Fruit fly (Drosophila melanogaster) whole organism, embryonic: ENCODE results near the gene Usp30.
A peak's percentile ranks its signal among the peaks of the same experiment; 100 is the strongest.

Source experiments
- ATbp ChIP-seq: fragments of 200-800 bp; sonication (Bioruptor generic); optimal IDR thresholded peaks from 2 replicates; lab custom pipeline; 2017; ENCODE audit warnings: missing biosample characterization, mild to moderate bottlenecking, missing genetic modification characterization, missing genetic modification reagents
- C15 ChIP-seq: fragments of 200-800 bp; sonication (Bioruptor generic); IDR thresholded peaks from 3 replicates; pipeline ENCODE4 v1.3.6; 2022; ENCODE audit warnings: missing biosample characterization, missing genetic modification characterization
- CG10147 ChIP-seq: fragments of 200-800 bp; sonication (Bioruptor generic); optimal IDR thresholded peaks from 2 replicates; lab custom pipeline; 2019; ENCODE audit warnings: missing biosample characterization, mild to moderate bottlenecking, missing genetic modification characterization, moderate library complexity
- CG10565 ChIP-seq: fragments of 200-800 bp; sonication (Bioruptor generic); optimal IDR thresholded peaks from 3 replicates; lab custom pipeline; 2016; ENCODE audit warnings: missing biosample characterization, mild to moderate bottlenecking, missing genetic modification characterization
- CG11695 ChIP-seq: fragments of 200-800 bp; sonication (Bioruptor generic); IDR thresholded peaks from 3 replicates; pipeline ENCODE4 v1.3.6; 2022; ENCODE audit warnings: missing biosample characterization, missing genetic modification characterization
- CG14050 ChIP-seq: fragments of 200-800 bp; sonication (Bioruptor generic); IDR thresholded peaks from 3 replicates; pipeline ENCODE4 v1.3.6; 2022; ENCODE audit warnings: missing biosample characterization, missing genetic modification characterization
- CG14667 ChIP-seq: fragments of 200-800 bp; sonication (Bioruptor generic); IDR thresholded peaks from 2 replicates; pipeline ENCODE4 v1.3.6; 2022; ENCODE audit warnings: missing biosample characterization, missing genetic modification characterization
- CG14965 ChIP-seq: fragments of 200-800 bp; sonication (Bioruptor generic); optimal IDR thresholded peaks from 2 replicates; lab custom pipeline; 2016; ENCODE audit warnings: missing biosample characterization, missing genetic modification characterization, borderline replicate concordance
- CG1603 ChIP-seq: fragments of 200-800 bp; sonication (Bioruptor generic); optimal IDR thresholded peaks from 2 replicates; lab custom pipeline; 2019; ENCODE audit warnings: missing biosample characterization, mild to moderate bottlenecking, missing genetic modification characterization, moderate library complexity
- CG16779 ChIP-seq: fragments of 200-800 bp; sonication (Bioruptor generic); IDR thresholded peaks from 2 replicates; pipeline ENCODE4 v1.3.6; 2022; ENCODE audit warnings: missing biosample characterization, missing genetic modification characterization
- CG18619 ChIP-seq: fragments of 200-800 bp; sonication (Bioruptor generic); optimal IDR thresholded peaks from 3 replicates; lab custom pipeline; 2017; ENCODE audit warnings: missing biosample characterization, mild to moderate bottlenecking, missing genetic modification characterization
- CG2129 ChIP-seq: fragments of 200-800 bp; sonication (Bioruptor generic); IDR thresholded peaks from 2 replicates; pipeline ENCODE4 v1.3.6; 2022; ENCODE audit warnings: missing biosample characterization, missing genetic modification characterization; ENCODE audit not compliant: partially characterized antibody
- CG2875 ChIP-seq: fragments of 200-800 bp; sonication (Bioruptor generic); optimal IDR thresholded peaks from 2 replicates; lab custom pipeline; 2017; ENCODE audit warnings: missing biosample characterization, mild to moderate bottlenecking, missing genetic modification characterization, missing genetic modification reagents
- CG34376 ChIP-seq: fragments of 200-800 bp; sonication (Bioruptor generic); optimal IDR thresholded peaks from 2 replicates; lab custom pipeline; 2018; ENCODE audit warnings: missing biosample characterization, mild to moderate bottlenecking, missing genetic modification characterization
- CG5180 ChIP-seq: fragments of 200-800 bp; sonication (Bioruptor generic); optimal IDR thresholded peaks from 3 replicates; lab custom pipeline; 2017; ENCODE audit warnings: missing biosample characterization, missing genetic modification characterization, mild to moderate bottlenecking, moderate library complexity, missing genetic modification reagents
- CG7839 ChIP-seq: fragments of 200-800 bp; sonication (Bioruptor generic); optimal IDR thresholded peaks from 3 replicates; lab custom pipeline; 2018; ENCODE audit warnings: missing biosample characterization, mild to moderate bottlenecking, missing genetic modification characterization, moderate library complexity
- CG8388 ChIP-seq: fragments of 200-800 bp; sonication (Bioruptor generic); optimal IDR thresholded peaks from 2 replicates; lab custom pipeline; 2019; ENCODE audit warnings: missing biosample characterization, mild to moderate bottlenecking, missing genetic modification characterization, moderate library complexity
- CG8765 ChIP-seq: fragments of 200-800 bp; sonication (Bioruptor generic); IDR thresholded peaks from 2 replicates; pipeline ENCODE4 v1.3.6; 2022; ENCODE audit warnings: missing biosample characterization, missing genetic modification characterization
- Chrac-16 ChIP-seq: fragments of 200-800 bp; sonication (Bioruptor generic); optimal IDR thresholded peaks from 3 replicates; lab custom pipeline; 2016; ENCODE audit warnings: missing biosample characterization, missing genetic modification characterization
- Drgx ChIP-seq: fragments of 200-800 bp; sonication (Bioruptor generic); IDR thresholded peaks from 2 replicates; pipeline ENCODE4 v1.3.6; 2022; ENCODE audit warnings: missing biosample characterization, missing genetic modification characterization
- Ets65A ChIP-seq: fragments of 200-800 bp; sonication (Bioruptor generic); peaks from one replicate; lab custom pipeline; 2016; ENCODE audit warnings: missing biosample characterization, missing genetic modification characterization
- Fer3 ChIP-seq: fragments of 200-800 bp; sonication (Bioruptor generic); optimal IDR thresholded peaks from 2 replicates; lab custom pipeline; 2018; ENCODE audit warnings: missing biosample characterization, mild to moderate bottlenecking, missing genetic modification characterization, moderate library complexity
- H15 ChIP-seq: fragments of 200-800 bp; sonication (Bioruptor generic); IDR thresholded peaks from 3 replicates; pipeline ENCODE4 v1.3.6; 2022; ENCODE audit warnings: missing biosample characterization, missing genetic modification characterization
- H2.0 ChIP-seq: fragments of 200-800 bp; sonication (Bioruptor generic); IDR thresholded peaks from 2 replicates; pipeline ENCODE4 v1.3.6; 2022; ENCODE audit warnings: missing biosample characterization, missing genetic modification characterization
- Hsf ChIP-seq: fragments of 200-800 bp; sonication (Bioruptor generic); optimal IDR thresholded peaks from 3 replicates; lab custom pipeline; 2016; ENCODE audit warnings: missing biosample characterization, missing genetic modification characterization
- MESR4 ChIP-seq: fragments of 200-800 bp; sonication (Bioruptor generic); optimal IDR thresholded peaks from 2 replicates; lab custom pipeline; 2018; ENCODE audit warnings: missing biosample characterization, mild to moderate bottlenecking, missing genetic modification characterization, moderate library complexity
- NK7.1 ChIP-seq: fragments of 200-800 bp; sonication (Bioruptor generic); optimal IDR thresholded peaks from 3 replicates; lab custom pipeline; 2016; ENCODE audit warnings: missing biosample characterization, missing genetic modification characterization
- Side ChIP-seq: fragments of 200-800 bp; sonication (Bioruptor generic); optimal IDR thresholded peaks from 2 replicates; lab custom pipeline; 2016; ENCODE audit warnings: missing biosample characterization, missing genetic modification characterization
- Sry-β ChIP-seq: fragments of 200-800 bp; sonication (Bioruptor generic); optimal IDR thresholded peaks from 2 replicates; lab custom pipeline; 2018; ENCODE audit warnings: missing biosample characterization, mild to moderate bottlenecking, missing genetic modification characterization, moderate library complexity
- aop ChIP-seq: fragments of 200-800 bp; sonication (Bioruptor generic); IDR thresholded peaks from 2 replicates; pipeline ENCODE4 v1.3.6; 2022; ENCODE audit warnings: missing biosample characterization, missing genetic modification characterization
- bigmax ChIP-seq: fragments of 200-800 bp; sonication (Bioruptor generic); optimal IDR thresholded peaks from 2 replicates; lab custom pipeline; 2018; ENCODE audit warnings: missing biosample characterization, mild to moderate bottlenecking, missing genetic modification characterization
- chinmo ChIP-seq: fragments of 200-800 bp; sonication (Bioruptor generic); IDR thresholded peaks from 4 replicates; pipeline ENCODE4 v1.3.6; 2022; ENCODE audit warnings: missing biosample characterization, missing genetic modification characterization; ENCODE audit not compliant: partially characterized antibody
- chn ChIP-seq: fragments of 200-800 bp; sonication (Bioruptor generic); optimal IDR thresholded peaks from 2 replicates; lab custom pipeline; 2016; ENCODE audit warnings: missing biosample characterization, missing genetic modification characterization
- crp ChIP-seq, 2 experiments: fragments of 200-800 bp; sonication (Bioruptor generic); optimal IDR thresholded peaks; 2 replicates in 1 of 2; 3 replicates in 1 of 2; lab custom pipeline; 2017; ENCODE audit warnings: missing biosample characterization in 2 of 2, missing genetic modification characterization in 2 of 2, mild to moderate bottlenecking in 1 of 2, moderate library complexity in 1 of 2
- gcm ChIP-seq: fragments of 200-800 bp; sonication (Bioruptor generic); optimal IDR thresholded peaks from 2 replicates; lab custom pipeline; 2019; ENCODE audit warnings: missing biosample characterization, mild to moderate bottlenecking, missing genetic modification characterization, moderate library complexity
- ind ChIP-seq: fragments of 200-800 bp; sonication (Bioruptor generic); optimal IDR thresholded peaks from 3 replicates; lab custom pipeline; 2016; ENCODE audit warnings: missing biosample characterization, missing genetic modification characterization
- lola ChIP-seq, 3 experiments: fragments of >200 bp in 2 of 3; fragments of 200-800 bp in 1 of 3; sonication (Bioruptor generic) in 1 of 3; optimal IDR thresholded peaks; 2 replicates each; lab custom pipeline; 2017 to 2019; ENCODE audit warnings: missing biosample characterization in 3 of 3, missing genetic modification characterization in 3 of 3, mild to moderate bottlenecking in 1 of 3, moderate library complexity in 1 of 3
- phol ChIP-seq: fragments of 200-800 bp; sonication (Bioruptor generic); optimal IDR thresholded peaks from 3 replicates; lab custom pipeline; 2018; ENCODE audit warnings: missing biosample characterization, mild to moderate bottlenecking, missing genetic modification characterization, moderate library complexity
- row ChIP-seq: fragments of 200-800 bp; sonication (Bioruptor generic); IDR thresholded peaks from 3 replicates; pipeline ENCODE4 v1.3.6; 2022; ENCODE audit warnings: missing biosample characterization, missing genetic modification characterization
- salm ChIP-seq: fragments of 200-800 bp; sonication (Bioruptor generic); optimal IDR thresholded peaks from 2 replicates; lab custom pipeline; 2018; ENCODE audit warnings: missing biosample characterization, mild to moderate bottlenecking, missing genetic modification characterization
- seq ChIP-seq: fragments of 200-800 bp; sonication (Bioruptor generic); IDR thresholded peaks from 2 replicates; pipeline ENCODE4 v1.3.6; 2022; ENCODE audit warnings: missing biosample characterization, missing genetic modification characterization
- sisA ChIP-seq: fragments of 200-800 bp; sonication (Bioruptor generic); IDR thresholded peaks from 2 replicates; pipeline ENCODE4 v1.3.6; 2022; ENCODE audit warnings: missing biosample characterization, missing genetic modification characterization
- slou ChIP-seq: fragments of 200-800 bp; sonication (Bioruptor generic); optimal IDR thresholded peaks from 3 replicates; lab custom pipeline; 2016; ENCODE audit warnings: missing biosample characterization, missing genetic modification characterization
- sr ChIP-seq: fragments of 200-800 bp; sonication (Bioruptor generic); IDR thresholded peaks from 3 replicates; pipeline ENCODE4 v1.3.6; 2022; ENCODE audit warnings: missing biosample characterization, missing genetic modification characterization
- tap ChIP-seq: fragments of 200-800 bp; optimal IDR thresholded peaks from 3 replicates; lab custom pipeline; 2019; ENCODE audit warnings: missing biosample characterization, mild to moderate bottlenecking, missing genetic modification characterization, moderate library complexity
- tgo ChIP-seq: fragments of 200-800 bp; sonication (Bioruptor generic); IDR thresholded peaks from 3 replicates; pipeline ENCODE4 v1.3.6; 2022; ENCODE audit warnings: missing biosample characterization, missing genetic modification characterization
- tio ChIP-seq: fragments of 200-800 bp; sonication (Bioruptor generic); optimal IDR thresholded peaks from 2 replicates; lab custom pipeline; 2017; ENCODE audit warnings: missing biosample characterization, missing genetic modification characterization, inconsistent platforms
- vnd ChIP-seq: fragments of 200-800 bp; sonication (Bioruptor generic); IDR thresholded peaks from 3 replicates; pipeline ENCODE4 v1.3.6; 2022; ENCODE audit warnings: missing biosample characterization, missing genetic modification characterization; ENCODE audit not compliant: partially characterized antibody
- z ChIP-seq: fragments of 200-800 bp; sonication (Bioruptor generic); IDR thresholded peaks from 3 replicates; pipeline ENCODE4 v1.3.6; 2022; ENCODE audit warnings: missing biosample characterization, missing genetic modification characterization
- zfh1 ChIP-seq: fragments of 200-800 bp; sonication (Bioruptor generic); IDR thresholded peaks from 3 replicates; pipeline ENCODE4 v1.3.6; 2022; ENCODE audit warnings: missing biosample characterization, missing genetic modification characterization

Gene Usp30

dm6 chrX:5907916-5908315, 28.3 kb upstream of the Usp30 start, which contains the start of gene CG12236 (continued):
- peak; percentile 100 for TF ChIP-seq phol (tag; lab: Kevin White, UChicago)
- TF ChIP-seq Fer3 (tag; lab: Kevin White, UChicago), result peak; percentile 36
- no peak for TF ChIP-seq tgo (GFP tag; lab: Robert Waterston, UW)
- TF ChIP-seq NK7.1, result peak; percentile 36
- TF ChIP-seq CG18619, result peak; percentile 36
- TF ChIP-seq chinmo, result no peak
- no peak for TF ChIP-seq lola (GFP tag; optimal IDR thresholded peaks at IDR 0.05; lab: Kevin White, UChicago)
- TF ChIP-seq zfh1 (GFP tag; lab: Robert Waterston, UW), result peak; percentile 59; the same call in 2 of the 3 replicates
- peak; percentile 32; the same call in 1 of the 3 replicates for TF ChIP-seq row (GFP tag; lab: Robert Waterston, UW)
- TF ChIP-seq seq, result no peak
- no peak for TF ChIP-seq CG8388 (GFP tag; lab: Kevin White, UChicago)
- no peak for TF ChIP-seq sisA (GFP tag; lab: Robert Waterston, UW)
- TF ChIP-seq aop, result 0 out of 2 replicates have a peak, but pooled peaks have one; percentile 7
- 0 out of 3 replicates have a peak, but pooled peaks have one; percentile 36 for TF ChIP-seq sr (GFP tag; lab: Robert Waterston, UW)
- TF ChIP-seq CG1603 (tag; lab: Kevin White, UChicago), result peak; percentile 88
- peak; percentile 95 for TF ChIP-seq Ets65A
- TF ChIP-seq CG2129 (GFP tag; lab: Robert Waterston, UW), result no peak
- no peak for TF ChIP-seq vnd (GFP tag; lab: Robert Waterston, UW)
- no peak for TF ChIP-seq salm (tag; lab: Kevin White, UChicago)
- peak; percentile 31 for TF ChIP-seq ind (GFP tag; lab: Kevin White, UChicago)
- no peak for TF ChIP-seq tap
- TF ChIP-seq ATbp, result peak; percentile 15
- 0 out of 2 replicates have a peak, but pooled peaks have one; percentile 12 for TF ChIP-seq H2.0 (GFP tag; lab: Robert Waterston, UW)
- TF ChIP-seq CG5180 (GFP tag; lab: Kevin White, UChicago), result no peak
- TF ChIP-seq CG10147 (GFP tag; lab: Kevin White, UChicago), result peak; percentile 39
- TF ChIP-seq Chrac-16 (GFP tag; lab: Kevin White, UChicago), result peak; percentile 13
- TF ChIP-seq CG14050 (GFP tag; lab: Robert Waterston, UW), result no peak
- no peak for TF ChIP-seq CG14667 (GFP tag; lab: Robert Waterston, UW)
- TF ChIP-seq Drgx, result no peak
- TF ChIP-seq Hsf, result peak; percentile 44
- peak; percentile 39 for TF ChIP-seq bigmax
- TF ChIP-seq CG7839 (tag; lab: Kevin White, UChicago), result peak; percentile 36
- peak; percentile 29 for TF ChIP-seq Side (GFP tag; lab: Kevin White, UChicago)
- no peak for TF ChIP-seq z
- peak; percentile 50 for TF ChIP-seq CG34376 (GFP tag; lab: Kevin White, UChicago)
- no peak for TF ChIP-seq CG8765 (GFP tag; lab: Robert Waterston, UW)
- peak; percentile 11 for TF ChIP-seq slou (GFP tag; lab: Kevin White, UChicago)
- TF ChIP-seq Sry-β, result no peak
- TF ChIP-seq chn (GFP tag; lab: Kevin White, UChicago), result peak; percentile 53
- peak in 1 of 2 experiments; percentile 52 for TF ChIP-seq crp (GFP tag; optimal IDR thresholded peaks at IDR 0.05; lab: Kevin White, UChicago)
- no peak for TF ChIP-seq CG16779 (GFP tag; lab: Robert Waterston, UW)
- no peak for TF ChIP-seq CG10565
- TF ChIP-seq tio (GFP tag; lab: Kevin White, UChicago), result no peak
- no peak for TF ChIP-seq gcm (GFP tag; lab: Kevin White, UChicago)
- no peak for TF ChIP-seq H15 (GFP tag; lab: Robert Waterston, UW)
- no peak for TF ChIP-seq CG11695
- no peak for TF ChIP-seq CG14965 (GFP tag; lab: Kevin White, UChicago)
- no peak for TF ChIP-seq CG2875 (GFP tag; lab: Kevin White, UChicago)
- TF ChIP-seq MESR4, result peak; percentile 90
- no peak for TF ChIP-seq C15 (GFP tag; lab: Robert Waterston, UW)
